Fruit fly (Drosophila melanogaster) whole organism, embryonic: ENCODE results near the gene CG15446.

Experiments
- Ada2b ChIP-seq: fragments of 200-800 bp; sonication (Bioruptor generic); IDR thresholded peaks from 2 replicates; pipeline ENCODE4 v1.3.6; 2022; ENCODE audit warnings: missing biosample characterization, missing genetic modification characterization
- Atf-2 ChIP-seq: fragments of 200-800 bp; sonication (Bioruptor generic); optimal IDR thresholded peaks from 2 replicates; lab custom pipeline; 2016; ENCODE audit warnings: missing biosample characterization, missing genetic modification characterization
- BEAF-32 ChIP-seq: fragments of 200-800 bp; sonication (Bioruptor generic); optimal IDR thresholded peaks from 3 replicates; lab custom pipeline; 2017; ENCODE audit warnings: missing biosample characterization, missing genetic modification characterization, mild to moderate bottlenecking, moderate library complexity, missing genetic modification reagents
- CG10147 ChIP-seq: fragments of 200-800 bp; sonication (Bioruptor generic); optimal IDR thresholded peaks from 2 replicates; lab custom pipeline; 2019; ENCODE audit warnings: missing biosample characterization, mild to moderate bottlenecking, missing genetic modification characterization, moderate library complexity
- CG10274 ChIP-seq: fragments of 200-800 bp; sonication (Bioruptor generic); optimal IDR thresholded peaks from 3 replicates; lab custom pipeline; 2017; ENCODE audit warnings: missing biosample characterization, mild to moderate bottlenecking, missing genetic modification characterization
- CG12391 ChIP-seq: fragments of 200-800 bp; sonication (Bioruptor generic); optimal IDR thresholded peaks from 3 replicates; lab custom pipeline; 2018; ENCODE audit warnings: missing biosample characterization, mild to moderate bottlenecking, missing genetic modification characterization, moderate library complexity
- CG13287 ChIP-seq: fragments of 200-800 bp; sonication (Bioruptor generic); IDR thresholded peaks from 2 replicates; pipeline ENCODE4 v1.3.6; 2022; ENCODE audit warnings: missing biosample characterization, missing genetic modification characterization; ENCODE audit not compliant: partially characterized antibody
- CG14014 ChIP-seq: fragments of 200-800 bp; sonication (Bioruptor generic); IDR thresholded peaks from 2 replicates; pipeline ENCODE4 v1.3.6; 2022; ENCODE audit warnings: missing biosample characterization, missing genetic modification characterization
- CG15269 ChIP-seq: fragments of 200-800 bp; sonication (Bioruptor generic); optimal IDR thresholded peaks from 2 replicates; lab custom pipeline; 2018; ENCODE audit warnings: missing biosample characterization, mild to moderate bottlenecking, missing genetic modification characterization, moderate library complexity
- CG15514 ChIP-seq: fragments of 200-800 bp; sonication (Bioruptor generic); optimal IDR thresholded peaks from 3 replicates; lab custom pipeline; 2017; ENCODE audit warnings: missing biosample characterization, missing genetic modification characterization, mild to moderate bottlenecking, moderate library complexity, missing genetic modification reagents
- CG1603 ChIP-seq: fragments of 200-800 bp; sonication (Bioruptor generic); optimal IDR thresholded peaks from 2 replicates; lab custom pipeline; 2019; ENCODE audit warnings: missing biosample characterization, mild to moderate bottlenecking, missing genetic modification characterization, moderate library complexity
- CG17568 ChIP-seq: fragments of 200-800 bp; sonication (Bioruptor generic); optimal IDR thresholded peaks from 2 replicates; lab custom pipeline; 2018; ENCODE audit warnings: missing biosample characterization, mild to moderate bottlenecking, missing genetic modification characterization, moderate library complexity
- CG17829 ChIP-seq: fragments of 200-800 bp; optimal IDR thresholded peaks from 2 replicates; lab custom pipeline; 2019; ENCODE audit warnings: missing biosample characterization, mild to moderate bottlenecking, missing genetic modification characterization, moderate library complexity
- CG30020 ChIP-seq: fragments of 200-800 bp; optimal IDR thresholded peaks from 2 replicates; lab custom pipeline; 2019; ENCODE audit warnings: missing biosample characterization, mild to moderate bottlenecking, missing genetic modification characterization, moderate library complexity
- CG31441 ChIP-seq: fragments of 200-800 bp; sonication (Bioruptor generic); IDR thresholded peaks from 2 replicates; pipeline ENCODE4 v1.3.6; 2022; ENCODE audit warnings: missing biosample characterization, missing genetic modification characterization
- CG32767 ChIP-seq: fragments of 200-800 bp; sonication (Bioruptor generic); IDR thresholded peaks from 2 replicates; pipeline ENCODE4 v1.3.6; 2022; ENCODE audit warnings: missing biosample characterization, missing genetic modification characterization
- CG32772 ChIP-seq: fragments of 200-800 bp; sonication (Bioruptor generic); IDR thresholded peaks from 2 replicates; pipeline ENCODE4 v1.3.6; 2022; ENCODE audit warnings: missing biosample characterization, missing genetic modification characterization
- CG3838 ChIP-seq: fragments of 200-800 bp; sonication (Bioruptor generic); optimal IDR thresholded peaks from 3 replicates; lab custom pipeline; 2016; ENCODE audit warnings: missing biosample characterization, missing genetic modification characterization
- CG7271 ChIP-seq: fragments of 200-800 bp; sonication (Bioruptor generic); optimal IDR thresholded peaks from 2 replicates; lab custom pipeline; 2018; ENCODE audit warnings: missing biosample characterization, mild to moderate bottlenecking, missing genetic modification characterization, moderate library complexity
- CG8089 ChIP-seq: fragments of 200-800 bp; sonication (Bioruptor generic); optimal IDR thresholded peaks from 3 replicates; lab custom pipeline; 2016; ENCODE audit warnings: missing biosample characterization, missing genetic modification characterization
- CG8359 ChIP-seq: fragments of 200-800 bp; sonication (Bioruptor generic); optimal IDR thresholded peaks from 2 replicates; lab custom pipeline; 2017; ENCODE audit warnings: missing biosample characterization, mild to moderate bottlenecking, missing genetic modification characterization, borderline replicate concordance
- CG8478 ChIP-seq: fragments of >200 bp; optimal IDR thresholded peaks from 2 replicates; lab custom pipeline; 2018
- Deaf1 ChIP-seq: fragments of 200-800 bp; optimal IDR thresholded peaks from 3 replicates; lab custom pipeline; 2019; ENCODE audit warnings: missing biosample characterization, mild to moderate bottlenecking, missing genetic modification characterization, moderate library complexity
- Dek ChIP-seq: fragments of 200-800 bp; sonication (Bioruptor generic); optimal IDR thresholded peaks from 3 replicates; lab custom pipeline; 2019; ENCODE audit warnings: missing biosample characterization, mild to moderate bottlenecking, missing genetic modification characterization, moderate library complexity
- Elba2 ChIP-seq: fragments of 200-800 bp; sonication (Bioruptor generic); optimal IDR thresholded peaks from 3 replicates; lab custom pipeline; 2016; ENCODE audit warnings: missing biosample characterization, missing genetic modification characterization
- GATAe ChIP-seq: fragments of 200-800 bp; sonication (Bioruptor generic); conservative IDR thresholded peaks from 2 replicates; pipeline ENCODE4 v1.3.6; 2022; ENCODE audit warnings: missing biosample characterization, missing genetic modification characterization
- HLH54F ChIP-seq: fragments of 200-800 bp; sonication (Bioruptor generic); optimal IDR thresholded peaks from 3 replicates; lab custom pipeline; 2016; ENCODE audit warnings: missing biosample characterization, missing genetic modification characterization
- HmgD ChIP-seq: fragments of 200-800 bp; sonication (Bioruptor generic); optimal IDR thresholded peaks from 3 replicates; lab custom pipeline; 2016; ENCODE audit warnings: missing biosample characterization, missing genetic modification characterization
- HmgZ ChIP-seq: fragments of 200-800 bp; sonication (Bioruptor generic); optimal IDR thresholded peaks from 2 replicates; lab custom pipeline; 2018; ENCODE audit warnings: missing biosample characterization, mild to moderate bottlenecking, missing genetic modification characterization
- Kr ChIP-seq: fragments of 200-800 bp; sonication (Bioruptor generic); optimal IDR thresholded peaks from 2 replicates; lab custom pipeline; 2017; ENCODE audit warnings: missing biosample characterization, mild to moderate bottlenecking, missing genetic modification characterization
- Nf-YC ChIP-seq: fragments of 200-800 bp; optimal IDR thresholded peaks from 3 replicates; lab custom pipeline; 2019; ENCODE audit warnings: missing biosample characterization, mild to moderate bottlenecking, missing genetic modification characterization, moderate library complexity
- Oaz ChIP-seq: fragments of 200-800 bp; sonication (Bioruptor generic); IDR thresholded peaks from 2 replicates; pipeline ENCODE4 v1.3.6; 2022; ENCODE audit warnings: missing biosample characterization, missing genetic modification characterization
- Pdp1 ChIP-seq, 2 experiments: fragments of 200-800 bp; sonication (Bioruptor generic); optimal IDR thresholded peaks; 3 replicates each; lab custom pipeline; 2016; ENCODE audit warnings: missing biosample characterization in 2 of 2, missing genetic modification characterization in 2 of 2, mild to moderate bottlenecking in 1 of 2, moderate library complexity in 1 of 2
- Sry-δ ChIP-seq: fragments of 200-800 bp; sonication (Bioruptor generic); optimal IDR thresholded peaks from 2 replicates; lab custom pipeline; 2016; ENCODE audit warnings: missing biosample characterization, missing genetic modification characterization
- abd-A ChIP-seq: fragments of 200-800 bp; sonication (Bioruptor generic); optimal IDR thresholded peaks from 3 replicates; lab custom pipeline; 2019; ENCODE audit warnings: missing biosample characterization, mild to moderate bottlenecking, missing genetic modification characterization, moderate library complexity
- ac ChIP-seq: fragments of 200-800 bp; sonication (Bioruptor generic); optimal IDR thresholded peaks from 3 replicates; lab custom pipeline; 2017; ENCODE audit warnings: missing biosample characterization, mild to moderate bottlenecking, missing genetic modification characterization
- ash1 ChIP-seq: fragments of 200-800 bp; sonication (Bioruptor generic); optimal IDR thresholded peaks from 2 replicates; lab custom pipeline; 2018; ENCODE audit warnings: missing biosample characterization, mild to moderate bottlenecking, missing genetic modification characterization
- bowl ChIP-seq: fragments of 200-800 bp; sonication (Bioruptor generic); IDR thresholded peaks from 2 replicates; pipeline ENCODE4 v1.3.6; 2022; ENCODE audit warnings: missing biosample characterization, missing genetic modification characterization
- chif ChIP-seq, 2 experiments: fragments of 200-800 bp; sonication (Bioruptor generic); optimal IDR thresholded peaks; 3 replicates each; lab custom pipeline; 2016; ENCODE audit warnings: missing biosample characterization in 2 of 2, missing genetic modification characterization in 2 of 2
- ci ChIP-seq: fragments of 200-800 bp; sonication (Bioruptor generic); IDR thresholded peaks from 3 replicates; pipeline ENCODE4 v1.3.6; 2022; ENCODE audit warnings: missing biosample characterization, missing genetic modification characterization
- gro ChIP-seq: fragments of 200-800 bp; sonication (Bioruptor generic); optimal IDR thresholded peaks from 2 replicates; lab custom pipeline; 2016; ENCODE audit warnings: missing biosample characterization, missing genetic modification characterization
- hkb ChIP-seq, 2 experiments: fragments of 200-800 bp in 1 of 2; fragments of >200 bp in 1 of 2; sonication (Bioruptor generic) in 1 of 2; IDR thresholded peaks in 1 of 2; optimal IDR thresholded peaks in 1 of 2; 2 replicates each; pipeline versions ENCODE4 v1.3.6 to Lab custom; 2017 to 2022; ENCODE audit warnings: missing biosample characterization in 1 of 2, missing genetic modification characterization in 1 of 2
- ind ChIP-seq: fragments of 200-800 bp; sonication (Bioruptor generic); optimal IDR thresholded peaks from 3 replicates; lab custom pipeline; 2016; ENCODE audit warnings: missing biosample characterization, missing genetic modification characterization
- lola ChIP-seq, 3 experiments: fragments of >200 bp in 2 of 3; fragments of 200-800 bp in 1 of 3; sonication (Bioruptor generic) in 1 of 3; optimal IDR thresholded peaks; 2 replicates each; lab custom pipeline; 2017 to 2019; ENCODE audit warnings: missing biosample characterization in 3 of 3, missing genetic modification characterization in 3 of 3, mild to moderate bottlenecking in 1 of 3, moderate library complexity in 1 of 3
- luna ChIP-seq: fragments of 200-800 bp; sonication (Bioruptor generic); optimal IDR thresholded peaks from 2 replicates; lab custom pipeline; 2016; ENCODE audit warnings: missing biosample characterization, missing genetic modification characterization
- schlank ChIP-seq: fragments of 200-800 bp; sonication (Bioruptor generic); optimal IDR thresholded peaks from 2 replicates; lab custom pipeline; 2018; ENCODE audit warnings: missing biosample characterization, mild to moderate bottlenecking, missing genetic modification characterization
- slou ChIP-seq: fragments of 200-800 bp; sonication (Bioruptor generic); optimal IDR thresholded peaks from 3 replicates; lab custom pipeline; 2016; ENCODE audit warnings: missing biosample characterization, missing genetic modification characterization
- slp2 ChIP-seq: fragments of 200-800 bp; sonication (Bioruptor generic); optimal IDR thresholded peaks from 2 replicates; lab custom pipeline; 2016; ENCODE audit warnings: missing biosample characterization, missing genetic modification characterization
- stwl ChIP-seq: fragments of 200-800 bp; sonication (Bioruptor generic); optimal IDR thresholded peaks from 3 replicates; lab custom pipeline; 2018; ENCODE audit warnings: missing biosample characterization, mild to moderate bottlenecking, missing genetic modification characterization, moderate library complexity
- wdn ChIP-seq: fragments of 200-800 bp; sonication (Bioruptor generic); IDR thresholded peaks from 2 replicates; pipeline ENCODE4 v1.3.6; 2022; ENCODE audit warnings: missing biosample characterization, missing genetic modification characterization

CG15446 gene

dm6 chrX:21060579-21060978 lies 41.4 kb downstream of the CG15446 start (continued):
- TF ChIP-seq CG15514 = peak; percentile 24
- TF ChIP-seq HmgD = peak; percentile 26
- TF ChIP-seq bowl (GFP tag; lab: Robert Waterston, UW) = no peak
- TF ChIP-seq CG14014 (GFP tag; lab: Robert Waterston, UW) = no peak
- no peak for TF ChIP-seq GATAe (GFP tag; lab: Robert Waterston, UW)
- peak; percentile 8 for TF ChIP-seq CG17829 (tag; lab: Kevin White, UChicago)
- peak; percentile 61 for TF ChIP-seq CG8478 (lab: Kevin White, UChicago)
- no peak for TF ChIP-seq CG15269
- peak; percentile 40 for TF ChIP-seq Sry-δ
- peak; percentile 3 for TF ChIP-seq BEAF-32
- no peak for TF ChIP-seq CG12391 (tag; lab: Kevin White, UChicago)
- TF ChIP-seq CG13287 (GFP tag; lab: Robert Waterston, UW) = peak; percentile 22; the same call in 1 of the 2 replicates
- no peak for TF ChIP-seq CG10274
- TF ChIP-seq CG1603 (tag; lab: Kevin White, UChicago) = peak; percentile 13
- no peak for TF ChIP-seq wdn
- TF ChIP-seq stwl (tag; lab: Kevin White, UChicago) = peak; percentile 6
- peak; percentile 3 for TF ChIP-seq Nf-YC
- TF ChIP-seq, all 482 proteins: peak for 42

DNA sequence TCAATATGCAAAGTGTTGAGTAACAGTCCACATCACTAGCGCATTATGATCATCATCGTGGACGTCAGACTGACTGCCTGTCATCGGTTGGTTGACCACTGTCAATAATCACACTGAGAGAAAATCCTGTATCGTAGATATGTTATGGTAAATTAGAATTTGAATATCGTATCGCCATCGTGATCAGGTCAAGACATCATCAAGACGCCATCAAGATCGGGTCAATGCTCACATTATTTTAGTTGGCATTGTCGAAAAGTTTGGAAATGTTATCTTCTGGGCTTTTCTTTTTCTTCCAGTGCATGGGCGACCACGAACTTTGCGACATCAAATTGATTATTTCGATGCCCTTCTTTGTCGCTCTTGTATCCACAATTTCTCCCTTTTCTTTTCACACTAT lies 43.0 kb downstream of the CG15446 start:
- TF ChIP-seq Oaz (GFP tag; lab: Robert Waterston, UW) (peak; percentile 61), ac (peak; percentile 42), lola (GFP tag; optimal IDR thresholded peaks at IDR 0.05; lab: Kevin White, UChicago) (peak in 1 of 3 experiments; percentile 90), Pdp1 (GFP tag; optimal IDR thresholded peaks at IDR 0.05; lab: Kevin White, UChicago) (peak; percentile 88 to 91), Atf-2 (GFP tag; lab: Kevin White, UChicago) (peak; percentile 91), CG7271 (no peak), luna (no peak), slp2 (GFP tag; lab: Kevin White, UChicago) (peak; percentile 84), CG8089 (GFP tag; lab: Kevin White, UChicago) (peak; percentile 87), HLH54F (GFP tag; lab: Kevin White, UChicago) (peak; percentile 81), abd-A (tag; lab: Kevin White, UChicago) (peak; percentile 79), Elba2 (GFP tag; lab: Kevin White, UChicago) (peak; percentile 40), CG3838 (GFP tag; lab: Kevin White, UChicago) (peak; percentile 30), CG17568 (GFP tag; lab: Kevin White, UChicago) (peak; percentile 88), hkb (optimal IDR thresholded peaks at IDR 0.05; lab: Kevin White, UChicago) (no peak), hkb (GFP tag; IDR thresholded peaks at IDR 0.05; lab: Robert Waterston, UW) (peak; percentile 89), HmgZ (peak; percentile 90), gro (GFP tag; lab: Kevin White, UChicago) (peak; percentile 83), Deaf1 (tag; lab: Kevin White, UChicago) (peak; percentile 58), Ada2b (GFP tag; lab: Robert Waterston, UW) (peak; percentile 87), chif (GFP tag; optimal IDR thresholded peaks at IDR 0.05; lab: Kevin White, UChicago) (peak; percentile 93 to 94), CG31441 (peak; percentile 92), schlank (tag; lab: Kevin White, UChicago) (peak; percentile 74), ind (GFP tag; lab: Kevin White, UChicago) (peak; percentile 89), slou (GFP tag; lab: Kevin White, UChicago) (peak; percentile 71), CG10147 (peak; percentile 74), CG32772 (peak; percentile 67), ci (GFP tag; lab: Robert Waterston, UW) (peak; percentile 96), CG32767 (GFP tag; lab: Robert Waterston, UW) (peak; percentile 87), CG8359 (GFP tag; lab: Kevin White, UChicago) (peak; percentile 77), CG30020 (peak; percentile 26), ash1 (no peak), Dek (peak; percentile 89), Kr (GFP tag; lab: Kevin White, UChicago) (no peak)
